Worm (Caenorhabditis elegans): ENCODE results near the gene R12B2.3.

DNA sequence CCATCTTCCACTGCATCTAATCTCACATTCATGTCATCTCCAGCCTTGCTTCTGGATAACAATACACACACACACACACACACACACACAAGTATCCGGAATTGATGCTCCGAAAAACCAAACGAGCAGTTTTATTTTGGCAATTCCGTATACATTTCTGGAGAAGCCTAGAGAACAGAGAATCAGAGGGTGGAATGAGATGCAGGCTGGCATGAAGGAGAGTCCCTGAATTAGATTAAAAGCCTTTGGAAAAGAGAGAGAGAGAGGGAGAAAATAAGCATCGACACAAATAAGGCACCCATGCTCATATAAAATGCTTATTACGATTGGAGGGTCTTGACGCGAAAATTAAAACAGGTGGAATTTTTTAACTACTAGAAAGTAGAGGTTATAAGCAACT, 44.7 kb upstream of the R12B2.3 start:
- TF ChIP-seq tra-4 (tag; optimal IDR thresholded peaks at IDR 0.05) (no peak), B0310.2 (tag; optimal IDR thresholded peaks at IDR 0.05) (no peak)

Measured in whole organism, early embryonic.